Fruit fly (Drosophila melanogaster): ENCODE measurements around the gene Fuca.
A peak's percentile ranks its signal among the peaks of the same experiment; 100 is the strongest.

Fuca gene

DNA sequence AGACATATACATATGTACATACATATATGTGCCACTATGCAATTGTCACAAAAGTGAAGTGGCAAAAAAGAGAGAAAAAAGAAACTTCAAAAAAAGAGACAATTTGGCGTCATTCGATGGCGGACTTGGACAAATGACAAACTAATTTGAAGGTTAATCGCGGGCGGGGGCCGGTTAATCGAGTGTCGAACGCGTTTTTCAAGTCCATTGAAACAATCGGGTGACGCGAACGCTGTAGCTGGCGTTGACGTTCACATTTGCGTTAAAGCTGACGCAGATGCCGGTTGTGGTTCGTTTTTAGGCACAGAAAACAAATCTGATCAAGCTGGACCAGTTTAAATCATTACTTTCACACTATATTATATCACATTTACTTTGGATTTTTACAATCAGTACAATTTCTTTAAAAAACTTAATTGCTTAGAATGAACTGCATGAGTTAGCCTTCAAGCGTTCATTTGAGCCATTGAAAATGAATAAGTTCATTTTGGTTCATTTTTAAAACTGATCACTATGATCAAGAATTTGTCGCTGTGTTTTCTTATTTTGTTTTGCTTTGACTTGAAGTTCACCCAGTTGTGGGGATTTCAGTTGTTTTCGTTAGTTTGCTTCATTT is 11.3 kb upstream of the Fuca start (continued):
- no peak for TF ChIP-seq CG3065 (GFP tag; optimal IDR thresholded peaks at IDR 0.05)
- peak; percentile 26 for TF ChIP-seq CG7928 (GFP tag; optimal IDR thresholded peaks at IDR 0.05)
- no peak for TF ChIP-seq CG8290 (GFP tag; optimal IDR thresholded peaks at IDR 0.05)
- TF ChIP-seq CG8290 (tag; optimal IDR thresholded peaks at IDR 0.05): peak in 1 of 2 experiments; percentile 52
- TF ChIP-seq Dip3 (GFP tag; optimal IDR thresholded peaks at IDR 0.05): no peak
- peak; percentile 25 for TF ChIP-seq D19A (tag; optimal IDR thresholded peaks at IDR 0.05)
- no peak for TF ChIP-seq sens-2 (GFP tag; IDR thresholded peaks at IDR 0.05)
- TF ChIP-seq pzg (GFP tag; optimal IDR thresholded peaks at IDR 0.05): no peak
- TF ChIP-seq lbe (GFP tag; optimal IDR thresholded peaks at IDR 0.05): no peak
- TF ChIP-seq CG9437 (GFP tag; optimal IDR thresholded peaks at IDR 0.05): peak; percentile 30
- peak; percentile 66 for TF ChIP-seq Sox100B (GFP tag; optimal IDR thresholded peaks at IDR 0.05)
- no peak for TF ChIP-seq CG18011 (GFP tag; optimal IDR thresholded peaks at IDR 0.05)
- no peak for TF ChIP-seq CG16815 (GFP tag; optimal IDR thresholded peaks at IDR 0.05)
- TF ChIP-seq zen2 (GFP tag; IDR thresholded peaks at IDR 0.05; ENCODE audit: partially characterized antibody): no peak
- TF ChIP-seq otp (GFP tag; IDR thresholded peaks at IDR 0.05): no peak
- TF ChIP-seq CG1602 (GFP tag; optimal IDR thresholded peaks at IDR 0.05): no peak
- TF ChIP-seq CG4328 (GFP tag; optimal IDR thresholded peaks at IDR 0.05): peak; percentile 13
- TF ChIP-seq Hr39 (optimal IDR thresholded peaks at IDR 0.05): no peak
- TF ChIP-seq Ssrp (tag; optimal IDR thresholded peaks at IDR 0.05): peak; percentile 36
- TF ChIP-seq sens (GFP tag): peak; percentile 60
- no peak for TF ChIP-seq trh (GFP tag; optimal IDR thresholded peaks at IDR 0.05)
- TF ChIP-seq CG2889 (GFP tag; IDR thresholded peaks at IDR 0.05): no peak
- no peak for TF ChIP-seq Dbx (GFP tag; IDR thresholded peaks at IDR 0.05)
- peak; percentile 32 for TF ChIP-seq NfI (GFP tag; optimal IDR thresholded peaks at IDR 0.05)
- TF ChIP-seq lmd (GFP tag; IDR thresholded peaks at IDR 0.05): peak; percentile 56; the same call in 1 of the 2 replicates
- peak; percentile 60 for TF ChIP-seq CG11504 (tag; optimal IDR thresholded peaks at IDR 0.05)
- no peak for TF ChIP-seq ase (GFP tag; IDR thresholded peaks at IDR 0.05)
- no peak for TF ChIP-seq Drgx (GFP tag; IDR thresholded peaks at IDR 0.05)
- TF ChIP-seq Lhr (GFP tag; optimal IDR thresholded peaks at IDR 0.05): no peak
- peak; percentile 13 for TF ChIP-seq Atf-2 (GFP tag; optimal IDR thresholded peaks at IDR 0.05)
- no peak for TF ChIP-seq mirr (GFP tag; optimal IDR thresholded peaks at IDR 0.05)
- no peak for TF ChIP-seq CG3407 (GFP tag; optimal IDR thresholded peaks at IDR 0.05)
- no peak for TF ChIP-seq da (GFP tag; optimal IDR thresholded peaks at IDR 0.05)
- TF ChIP-seq gcm (GFP tag; optimal IDR thresholded peaks at IDR 0.05): no peak
- peak; percentile 49 for TF ChIP-seq Dad (GFP tag; optimal IDR thresholded peaks at IDR 0.05)
- TF ChIP-seq CG17612 (GFP tag; IDR thresholded peaks at IDR 0.05): no peak
- no peak for TF ChIP-seq CG10565 (GFP tag; optimal IDR thresholded peaks at IDR 0.05)
- peak; percentile 59 for TF ChIP-seq D19B (GFP tag; optimal IDR thresholded peaks at IDR 0.05)
- TF ChIP-seq Deaf1 (tag; optimal IDR thresholded peaks at IDR 0.05): no peak
- peak in 1 of 2 experiments; percentile 1 for TF ChIP-seq bsh (GFP tag; optimal IDR thresholded peaks at IDR 0.05)
- no peak for TF ChIP-seq HLH4C (GFP tag; IDR thresholded peaks at IDR 0.05; ENCODE audit: partially characterized antibody)
- peak; percentile 24 for TF ChIP-seq Bteb2 (GFP tag; optimal IDR thresholded peaks at IDR 0.05)
- TF ChIP-seq vvl (GFP tag; IDR thresholded peaks at IDR 0.05): peak; percentile 7; the same call in 1 of the 2 replicates
- TF ChIP-seq gsb (GFP tag; IDR thresholded peaks at IDR 0.05): no peak
- no peak for TF ChIP-seq CG4854 (GFP tag; optimal IDR thresholded peaks at IDR 0.05)
- no peak for TF ChIP-seq CG11723 (GFP tag; optimal IDR thresholded peaks at IDR 0.05)
- TF ChIP-seq en (GFP tag; optimal IDR thresholded peaks at IDR 0.05): peak; percentile 29
- TF ChIP-seq az2 (GFP tag; optimal IDR thresholded peaks at IDR 0.05): peak; percentile 8
- TF ChIP-seq lola (GFP tag; optimal IDR thresholded peaks at IDR 0.05): no peak
- peak; percentile 60 for TF ChIP-seq cwo (GFP tag; optimal IDR thresholded peaks at IDR 0.05)
- TF ChIP-seq sna (GFP tag; IDR thresholded peaks at IDR 0.05; ENCODE audit: partially characterized antibody): no peak
